Worm (Caenorhabditis elegans) whole organism, L1 larva: ENCODE data around the gene ZK688.1.

Experiments used
- fkh-10 ChIP-seq: sonication (generic microtip); optimal IDR thresholded peaks from 2 replicates; lab custom pipeline; 2017; ENCODE audit warnings: missing biosample characterization, missing genetic modification reagents, missing genetic modification characterization
- hpl-2 ChIP-seq: fragments of 150-350 bp; optimal IDR thresholded peaks from 2 replicates; lab custom pipeline; 2014; ENCODE audit warnings: missing biosample characterization, missing genetic modification reagents, missing genetic modification characterization
- lin-39 ChIP-seq: fragments of 150-350 bp; optimal IDR thresholded peaks from 2 replicates; lab custom pipeline; 2014; ENCODE audit warnings: missing biosample characterization, missing genetic modification reagents, missing genetic modification characterization

- TF ChIP-seq fkh-10 (no peak), hpl-2 (GFP tag; lab: Kevin White, UChicago) (no peak), lin-39 (no peak)
These were observed 16.6 kb downstream of the ZK688.1 start for ce11 chrIII:7925968-7926367.
